Fruit fly (Drosophila melanogaster) whole organism, embryonic: ENCODE results near the gene CG13690.

Experiments used
- B-H2 ChIP-seq: fragments of 200-800 bp; sonication (Bioruptor generic); optimal IDR thresholded peaks from 2 replicates; lab custom pipeline; 2018; ENCODE audit warnings: missing biosample characterization, mild to moderate bottlenecking, missing genetic modification characterization
- BtbVII ChIP-seq: fragments of 200-800 bp; sonication (Bioruptor generic); optimal IDR thresholded peaks from 3 replicates; lab custom pipeline; 2017; ENCODE audit warnings: missing biosample characterization, mild to moderate bottlenecking, missing genetic modification characterization
- CG11398 ChIP-seq: fragments of 200-800 bp; sonication (Bioruptor generic); optimal IDR thresholded peaks from 2 replicates; lab custom pipeline; 2016; ENCODE audit warnings: missing biosample characterization, missing genetic modification characterization
- CG12391 ChIP-seq: fragments of 200-800 bp; sonication (Bioruptor generic); optimal IDR thresholded peaks from 3 replicates; lab custom pipeline; 2018; ENCODE audit warnings: missing biosample characterization, mild to moderate bottlenecking, missing genetic modification characterization, moderate library complexity
- CG14667 ChIP-seq: fragments of 200-800 bp; sonication (Bioruptor generic); IDR thresholded peaks from 2 replicates; pipeline ENCODE4 v1.3.6; 2022; ENCODE audit warnings: missing biosample characterization, missing genetic modification characterization
- CG15011 ChIP-seq: fragments of 200-800 bp; sonication (Bioruptor generic); optimal IDR thresholded peaks from 3 replicates; lab custom pipeline; 2018; ENCODE audit warnings: missing biosample characterization, mild to moderate bottlenecking, missing genetic modification characterization
- CG17186 ChIP-seq: fragments of 200-800 bp; sonication (Bioruptor generic); optimal IDR thresholded peaks from 3 replicates; lab custom pipeline; 2017; ENCODE audit warnings: missing biosample characterization, missing genetic modification reagents, missing genetic modification characterization
- CG17829 ChIP-seq: fragments of 200-800 bp; optimal IDR thresholded peaks from 2 replicates; lab custom pipeline; 2019; ENCODE audit warnings: missing biosample characterization, mild to moderate bottlenecking, missing genetic modification characterization, moderate library complexity
- CG1792 ChIP-seq: fragments of 200-800 bp; sonication (Bioruptor generic); optimal IDR thresholded peaks from 2 replicates; lab custom pipeline; 2016; ENCODE audit warnings: missing biosample characterization, missing genetic modification characterization
- CG18262 ChIP-seq: fragments of 200-800 bp; optimal IDR thresholded peaks from 3 replicates; lab custom pipeline; 2019; ENCODE audit warnings: missing biosample characterization, mild to moderate bottlenecking, missing genetic modification characterization, moderate library complexity
- CG2199 ChIP-seq: fragments of 200-800 bp; sonication (Bioruptor generic); IDR thresholded peaks from 3 replicates; pipeline ENCODE4 v1.3.6; 2022; ENCODE audit warnings: missing biosample characterization, missing genetic modification characterization
- CG2678 ChIP-seq: fragments of 200-800 bp; sonication (Bioruptor generic); optimal IDR thresholded peaks from 3 replicates; lab custom pipeline; 2019; ENCODE audit warnings: missing biosample characterization, mild to moderate bottlenecking, missing genetic modification characterization, moderate library complexity
- CG31224 ChIP-seq: fragments of 200-800 bp; sonication (Bioruptor generic); IDR thresholded peaks from 2 replicates; pipeline ENCODE4 v1.3.6; 2022; ENCODE audit warnings: missing biosample characterization, missing genetic modification characterization
- CG34376 ChIP-seq: fragments of 200-800 bp; sonication (Bioruptor generic); optimal IDR thresholded peaks from 2 replicates; lab custom pipeline; 2018; ENCODE audit warnings: missing biosample characterization, mild to moderate bottlenecking, missing genetic modification characterization
- CG4820 ChIP-seq: fragments of 200-800 bp; sonication (Bioruptor generic); optimal IDR thresholded peaks from 3 replicates; lab custom pipeline; 2016; ENCODE audit warnings: missing biosample characterization, missing genetic modification characterization
- CG5180 ChIP-seq: fragments of 200-800 bp; sonication (Bioruptor generic); optimal IDR thresholded peaks from 3 replicates; lab custom pipeline; 2017; ENCODE audit warnings: missing biosample characterization, missing genetic modification characterization, mild to moderate bottlenecking, moderate library complexity, missing genetic modification reagents
- CG6683 ChIP-seq: fragments of 200-800 bp; sonication (Bioruptor generic); optimal IDR thresholded peaks from 2 replicates; lab custom pipeline; 2017; ENCODE audit warnings: missing biosample characterization, mild to moderate bottlenecking, missing genetic modification characterization, missing genetic modification reagents
- CG7963 ChIP-seq: fragments of 200-800 bp; sonication (Bioruptor generic); IDR thresholded peaks from 3 replicates; pipeline ENCODE4 v1.3.6; 2022; ENCODE audit warnings: missing biosample characterization, missing genetic modification characterization; ENCODE audit not compliant: partially characterized antibody
- CG9797 ChIP-seq: fragments of 200-800 bp; sonication (Bioruptor generic); optimal IDR thresholded peaks from 3 replicates; lab custom pipeline; 2018; ENCODE audit warnings: missing biosample characterization, mild to moderate bottlenecking, missing genetic modification characterization
- CG9876 ChIP-seq: fragments of 200-800 bp; sonication (Bioruptor generic); optimal IDR thresholded peaks from 2 replicates; lab custom pipeline; 2016; ENCODE audit warnings: missing biosample characterization, missing genetic modification characterization
- CTCF ChIP-seq: fragments of 200-800 bp; sonication (Bioruptor generic); optimal IDR thresholded peaks from 2 replicates; lab custom pipeline; 2017; ENCODE audit warnings: missing biosample characterization, mild to moderate bottlenecking, missing genetic modification characterization, moderate library complexity
- Gsc ChIP-seq: fragments of 200-800 bp; sonication (Bioruptor generic); IDR thresholded peaks from 2 replicates; pipeline ENCODE4 v1.3.6; 2022; ENCODE audit warnings: missing biosample characterization, missing genetic modification characterization
- HLH3B ChIP-seq: fragments of 200-800 bp; sonication (Bioruptor generic); IDR thresholded peaks from 2 replicates; pipeline ENCODE4 v1.3.6; 2022; ENCODE audit warnings: missing biosample characterization, missing genetic modification characterization
- Hsf ChIP-seq: fragments of 200-800 bp; sonication (Bioruptor generic); optimal IDR thresholded peaks from 3 replicates; lab custom pipeline; 2016; ENCODE audit warnings: missing biosample characterization, missing genetic modification characterization
- Lim3 ChIP-seq: fragments of 200-800 bp; sonication (Bioruptor generic); IDR thresholded peaks from 2 replicates; pipeline ENCODE4 v1.3.6; 2022; ENCODE audit warnings: missing biosample characterization, missing genetic modification characterization
- Med ChIP-seq: fragments of 200-800 bp; sonication (Bioruptor generic); peaks from one replicate; lab custom pipeline; 2016; ENCODE audit warnings: missing biosample characterization, missing genetic modification characterization, mild to moderate bottlenecking, inconsistent platforms, moderate library complexity
- Opbp ChIP-seq: fragments of 200-800 bp; sonication (Bioruptor generic); IDR thresholded peaks from 3 replicates; pipeline ENCODE4 v1.3.6; 2022; ENCODE audit warnings: missing biosample characterization, missing genetic modification characterization; ENCODE audit not compliant: partially characterized antibody
- Xbp1 ChIP-seq: fragments of 200-800 bp; sonication (Bioruptor generic); optimal IDR thresholded peaks from 3 replicates; lab custom pipeline; 2016; ENCODE audit warnings: missing biosample characterization, mild to moderate bottlenecking, missing genetic modification characterization
- ac ChIP-seq: fragments of 200-800 bp; sonication (Bioruptor generic); optimal IDR thresholded peaks from 3 replicates; lab custom pipeline; 2017; ENCODE audit warnings: missing biosample characterization, mild to moderate bottlenecking, missing genetic modification characterization
- bab2 ChIP-seq: fragments of 200-800 bp; sonication (Bioruptor generic); optimal IDR thresholded peaks from 2 replicates; lab custom pipeline; 2016; ENCODE audit warnings: missing biosample characterization, missing genetic modification characterization
- bsh ChIP-seq, 2 experiments: fragments of 200-800 bp; sonication (Bioruptor generic); optimal IDR thresholded peaks; 2 replicates each; lab custom pipeline; 2017 to 2018; ENCODE audit warnings: mild to moderate bottlenecking in 2 of 2, missing biosample characterization in 2 of 2, missing genetic modification characterization in 2 of 2, moderate library complexity in 1 of 2
- btn ChIP-seq: fragments of 200-800 bp; sonication (Bioruptor generic); optimal IDR thresholded peaks from 2 replicates; lab custom pipeline; 2016; ENCODE audit warnings: missing biosample characterization, missing genetic modification characterization
- crol ChIP-seq: fragments of 200-800 bp; sonication (Bioruptor generic); IDR thresholded peaks from 2 replicates; pipeline ENCODE4 v1.3.6; 2022; ENCODE audit warnings: missing biosample characterization, missing genetic modification characterization
- dpn ChIP-seq, 2 experiments: fragments of 200-800 bp; sonication (Bioruptor generic); optimal IDR thresholded peaks; 3 replicates each; lab custom pipeline; 2016; ENCODE audit warnings: missing biosample characterization in 2 of 2, missing genetic modification characterization in 2 of 2
- eve ChIP-seq, 2 experiments: fragments of >200 bp; optimal IDR thresholded peaks; 2 replicates each; lab custom pipeline; 2017; ENCODE audit warnings: missing biosample characterization in 2 of 2, missing genetic modification characterization in 2 of 2
- ftz-f1 ChIP-seq: fragments of 200-800 bp; sonication (Bioruptor generic); optimal IDR thresholded peaks from 2 replicates; lab custom pipeline; 2016; ENCODE audit warnings: missing biosample characterization, missing genetic modification characterization
- ham ChIP-seq: fragments of 200-800 bp; sonication (Bioruptor generic); IDR thresholded peaks from 2 replicates; pipeline ENCODE4 v1.3.6; 2022; ENCODE audit warnings: missing biosample characterization, missing genetic modification characterization
- hkb ChIP-seq, 2 experiments: fragments of 200-800 bp in 1 of 2; fragments of >200 bp in 1 of 2; sonication (Bioruptor generic) in 1 of 2; IDR thresholded peaks in 1 of 2; optimal IDR thresholded peaks in 1 of 2; 2 replicates each; pipeline versions ENCODE4 v1.3.6 to Lab custom; 2017 to 2022; ENCODE audit warnings: missing biosample characterization in 1 of 2, missing genetic modification characterization in 1 of 2
- inv ChIP-seq: fragments of 200-800 bp; sonication (Bioruptor generic); IDR thresholded peaks from 2 replicates; pipeline ENCODE4 v1.3.6; 2022; ENCODE audit warnings: missing biosample characterization, missing genetic modification characterization; ENCODE audit not compliant: partially characterized antibody
- mam ChIP-seq: fragments of 200-800 bp; sonication (Bioruptor generic); optimal IDR thresholded peaks from 3 replicates; lab custom pipeline; 2016; ENCODE audit warnings: missing biosample characterization, missing genetic modification characterization
- nerfin-2 ChIP-seq: fragments of 200-800 bp; sonication (Bioruptor generic); IDR thresholded peaks from 2 replicates; pipeline ENCODE4 v1.3.6; 2022; ENCODE audit warnings: missing biosample characterization, missing genetic modification characterization; ENCODE audit not compliant: partially characterized antibody
- row ChIP-seq: fragments of 200-800 bp; sonication (Bioruptor generic); IDR thresholded peaks from 3 replicates; pipeline ENCODE4 v1.3.6; 2022; ENCODE audit warnings: missing biosample characterization, missing genetic modification characterization
- scrt ChIP-seq: fragments of 200-800 bp; sonication (Bioruptor generic); optimal IDR thresholded peaks from 2 replicates; lab custom pipeline; 2018; ENCODE audit warnings: missing biosample characterization, mild to moderate bottlenecking, missing genetic modification characterization, moderate library complexity
- shn ChIP-seq: fragments of 200-800 bp; sonication (Bioruptor generic); optimal IDR thresholded peaks from 3 replicates; lab custom pipeline; 2016; ENCODE audit warnings: missing biosample characterization, missing genetic modification characterization
- sna ChIP-seq: fragments of 200-800 bp; sonication (Bioruptor generic); IDR thresholded peaks from 2 replicates; pipeline ENCODE4 v1.3.6; 2022; ENCODE audit warnings: missing biosample characterization, missing genetic modification characterization; ENCODE audit not compliant: partially characterized antibody
- so ChIP-seq: fragments of 200-800 bp; sonication (Bioruptor generic); IDR thresholded peaks from 3 replicates; pipeline ENCODE4 v1.3.6; 2022; ENCODE audit warnings: missing biosample characterization, missing genetic modification characterization
- toy ChIP-seq: fragments of 200-800 bp; sonication (Bioruptor generic); IDR thresholded peaks from 2 replicates; pipeline ENCODE4 v1.3.6; 2022; ENCODE audit warnings: missing biosample characterization, missing genetic modification characterization
- trem ChIP-seq: fragments of 200-800 bp; optimal IDR thresholded peaks from 3 replicates; lab custom pipeline; 2019; ENCODE audit warnings: missing biosample characterization, mild to moderate bottlenecking, missing genetic modification characterization, moderate library complexity
- unc-4 ChIP-seq: fragments of 200-800 bp; sonication (Bioruptor generic); IDR thresholded peaks from 2 replicates; pipeline ENCODE4 v1.3.6; 2022; ENCODE audit warnings: missing biosample characterization, missing genetic modification characterization; ENCODE audit not compliant: partially characterized antibody

Gene CG13690

DNA sequence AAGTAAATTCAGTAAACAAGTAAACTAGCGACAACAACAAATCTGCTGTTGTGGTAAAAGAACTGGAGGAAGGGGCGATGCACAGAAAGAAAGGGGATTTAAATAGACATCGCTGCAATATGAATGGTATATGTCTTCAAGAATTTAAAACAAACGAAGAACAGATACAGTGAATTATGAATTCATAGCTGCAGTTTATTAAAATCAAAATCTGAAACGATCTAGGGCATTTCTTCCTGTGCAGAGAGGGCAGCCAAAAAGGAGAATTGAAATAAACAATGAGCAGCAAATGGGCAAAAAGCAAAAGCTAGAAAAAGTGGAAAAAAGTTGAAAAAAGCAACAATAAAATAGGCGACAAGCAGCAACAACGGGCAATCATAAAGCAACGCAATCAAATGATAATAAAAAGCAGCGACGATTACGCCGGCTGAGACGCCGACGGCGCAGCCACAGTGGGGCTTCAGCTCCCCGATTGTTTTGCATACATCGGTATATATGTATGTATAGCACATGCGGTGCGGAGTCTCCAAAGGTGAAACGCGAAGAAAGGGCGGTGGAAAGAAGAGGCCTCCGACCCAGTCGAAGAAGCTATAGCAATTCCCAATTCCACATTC is 49.4 kb upstream of the CG13690 start (continued):
- TF ChIP-seq hkb (optimal IDR thresholded peaks at IDR 0.05; lab: Kevin White, UChicago), result no peak
- TF ChIP-seq hkb (GFP tag; IDR thresholded peaks at IDR 0.05; lab: Robert Waterston, UW), result peak; percentile 90
- TF ChIP-seq Med (GFP tag; lab: Kevin White, UChicago), result peak; percentile 94
- TF ChIP-seq ac (GFP tag; lab: Kevin White, UChicago), result no peak
- TF ChIP-seq CG9797, result no peak
- TF ChIP-seq CG5180 (GFP tag; lab: Kevin White, UChicago), result peak; percentile 50
- TF ChIP-seq ham (GFP tag; lab: Robert Waterston, UW), result no peak
- TF ChIP-seq CG9876, result peak; percentile 55
- TF ChIP-seq nerfin-2 (GFP tag; lab: Robert Waterston, UW), result no peak
- peak; percentile 79 for TF ChIP-seq CG17829
- peak; percentile 58 for TF ChIP-seq CG11398 (GFP tag; lab: Kevin White, UChicago)
- TF ChIP-seq HLH3B (GFP tag; lab: Robert Waterston, UW), result peak; percentile 81
- peak; percentile 11 for TF ChIP-seq CTCF (GFP tag; lab: Kevin White, UChicago)
- TF ChIP-seq CG14667 (GFP tag; lab: Robert Waterston, UW), result no peak; the same call in 1 of the 2 replicates
- peak; percentile 64 for TF ChIP-seq scrt (GFP tag; lab: Kevin White, UChicago)
- peak; percentile 53 for TF ChIP-seq shn
- peak; percentile 35 for TF ChIP-seq CG17186 (GFP tag; lab: Kevin White, UChicago)
- TF ChIP-seq B-H2 (GFP tag; lab: Kevin White, UChicago), result no peak
- peak; percentile 29 for TF ChIP-seq CG6683 (GFP tag; lab: Kevin White, UChicago)
- peak; percentile 41 for TF ChIP-seq btn (GFP tag; lab: Kevin White, UChicago)
- TF ChIP-seq inv, result no peak
- TF ChIP-seq Gsc (GFP tag; lab: Robert Waterston, UW), result no peak
- 0 out of 2 replicates have a peak, but pooled peaks have one; percentile 25 for TF ChIP-seq toy (GFP tag; lab: Robert Waterston, UW)
- TF ChIP-seq CG1792 (GFP tag; lab: Kevin White, UChicago), result no peak
- TF ChIP-seq ftz-f1 (GFP tag; lab: Kevin White, UChicago), result no peak
- TF ChIP-seq CG7963 (GFP tag; lab: Robert Waterston, UW), result no peak
- peak; percentile 83 for TF ChIP-seq CG2678 (tag; lab: Kevin White, UChicago)
- 0 out of 2 replicates have a peak, but pooled peaks have one; percentile 12 for TF ChIP-seq crol (GFP tag; lab: Robert Waterston, UW)
- TF ChIP-seq eve (GFP tag; optimal IDR thresholded peaks at IDR 0.05; lab: Kevin White, UChicago), result no peak
- peak; percentile 76 for TF ChIP-seq row (GFP tag; lab: Robert Waterston, UW)
- peak; percentile 55 for TF ChIP-seq CG4820 (GFP tag; lab: Kevin White, UChicago)
- TF ChIP-seq CG18262 (tag; lab: Kevin White, UChicago), result peak; percentile 75
- TF ChIP-seq CG31224, result peak; percentile 39
- peak; percentile 35 for TF ChIP-seq CG15011 (GFP tag; lab: Kevin White, UChicago)
- peak; percentile 76; the same call in 2 of the 3 replicates for TF ChIP-seq so (GFP tag; lab: Robert Waterston, UW)
- TF ChIP-seq Lim3 (GFP tag; lab: Robert Waterston, UW), result peak; percentile 49; the same call in 1 of the 2 replicates
- peak; percentile 36 for TF ChIP-seq BtbVII (GFP tag; lab: Kevin White, UChicago)
- peak; percentile 73 for TF ChIP-seq Hsf (GFP tag; lab: Kevin White, UChicago)
- no peak for TF ChIP-seq unc-4 (GFP tag; lab: Robert Waterston, UW)
- no peak for TF ChIP-seq sna (GFP tag; lab: Robert Waterston, UW)
- TF ChIP-seq Xbp1 (GFP tag; lab: Kevin White, UChicago), result peak; percentile 72
- TF ChIP-seq bsh (GFP tag; optimal IDR thresholded peaks at IDR 0.05; lab: Kevin White, UChicago), result peak; percentile 65 to 79
- TF ChIP-seq mam, result peak; percentile 77
- no peak for TF ChIP-seq Opbp (GFP tag; lab: Robert Waterston, UW)
- TF ChIP-seq CG34376 (GFP tag; lab: Kevin White, UChicago), result peak; percentile 65
- TF ChIP-seq CG2199 (GFP tag; lab: Robert Waterston, UW), result peak; percentile 37; the same call in 2 of the 3 replicates
- TF ChIP-seq CG12391 (tag; lab: Kevin White, UChicago), result peak; percentile 77
- TF ChIP-seq trem, result peak; percentile 51
- peak; percentile 69 to 78 for TF ChIP-seq dpn (GFP tag; optimal IDR thresholded peaks at IDR 0.05; lab: Kevin White, UChicago)
- TF ChIP-seq bab2 (GFP tag; lab: Kevin White, UChicago), result peak; percentile 69
